Worm (Caenorhabditis elegans): ENCODE data around the gene tre-3.
A peak's percentile ranks its signal among the peaks of the same experiment; 100 is the strongest.

The tre-3 gene

ce11 chrV:11695597-11695996, 20.1 kb downstream of the tre-3 start, which contains the start of gene W05E10.5:
W05E10.5 (minus strand) TSS chrV:11695697.
- TF ChIP-seq efl-1 (optimal IDR thresholded peaks at IDR 0.05) (no peak), efl-1 (GFP tag; optimal IDR thresholded peaks at IDR 0.05 in 1 of 2) (peak in 1 of 2 experiments; percentile 41), vab-15 (tag; optimal IDR thresholded peaks at IDR 0.05) (no peak), lin-35 (GFP tag; optimal IDR thresholded peaks at IDR 0.05) (no peak)

ce11 chrV:11691553-11691952, 24.1 kb downstream of the tre-3 start, which contains the start of gene W05E10.1:
W05E10.1 (minus strand) TSS chrV:11691691.
- no peak for TF ChIP-seq egl-27 (tag; optimal IDR thresholded peaks at IDR 0.05)
- no peak for TF ChIP-seq nhr-71 (tag; optimal IDR thresholded peaks at IDR 0.05)
- TF ChIP-seq ceh-88 (GFP tag; IDR thresholded peaks at IDR 0.05), result no peak
- no peak for TF ChIP-seq nhr-237 (tag; optimal IDR thresholded peaks at IDR 0.05)
- no peak for TF ChIP-seq sox-4 (tag; optimal IDR thresholded peaks at IDR 0.05)
- TF ChIP-seq elt-2 (tag; optimal IDR thresholded peaks at IDR 0.05), result peak; percentile 55
- no peak for TF ChIP-seq unc-98 (GFP tag; IDR thresholded peaks at IDR 0.05)
- no peak for TF ChIP-seq egl-13 (tag; optimal IDR thresholded peaks at IDR 0.05)
- no peak for TF ChIP-seq efl-1 (optimal IDR thresholded peaks at IDR 0.05)
- peak in 1 of 2 experiments; percentile 53 for TF ChIP-seq efl-1 (GFP tag; optimal IDR thresholded peaks at IDR 0.05 in 1 of 2)

- no peak for TF ChIP-seq jun-1 (tag; optimal IDR thresholded peaks at IDR 0.05)
- TF ChIP-seq lin-14 (GFP tag; optimal IDR thresholded peaks at IDR 0.05), result peak; percentile 25
- TF ChIP-seq ceh-63 (GFP tag; optimal IDR thresholded peaks at IDR 0.05), result no peak
- TF ChIP-seq fkh-10 (GFP tag; optimal IDR thresholded peaks at IDR 0.05), result peak; percentile 15
- peak; percentile 59 for TF ChIP-seq dsc-1 (tag; optimal IDR thresholded peaks at IDR 0.05)
Observed at ce11 chrV:11686877-11687276, 28.8 kb downstream of the tre-3 start, which contains the start of gene W05E10.2. W05E10.2 (plus strand) TSS chrV:11687177.

ce11 chrV:11682858-11683257, 32.8 kb downstream of the tre-3 start:
- TF ChIP-seq nhr-85 (tag), result peak; percentile 67
- TF ChIP-seq zip-4 (GFP tag; optimal IDR thresholded peaks at IDR 0.05), result no peak
- TF ChIP-seq tbx-2 (tag; optimal IDR thresholded peaks at IDR 0.05), result no peak
- peak; percentile 45 for TF ChIP-seq lin-14 (GFP tag; optimal IDR thresholded peaks at IDR 0.05)
- TF ChIP-seq swsn-7 (tag; optimal IDR thresholded peaks at IDR 0.05), result no peak
- TF ChIP-seq ama-1 (optimal IDR thresholded peaks at IDR 0.05), result no peak
- no peak for TF ChIP-seq isw-1 (GFP tag; IDR thresholded peaks at IDR 0.05)
- TF ChIP-seq lin-13 (GFP tag; optimal IDR thresholded peaks at IDR 0.05), result no peak
- TF ChIP-seq jun-1 (tag; optimal IDR thresholded peaks at IDR 0.05), result no peak
- no peak for TF ChIP-seq sptf-1 (tag; optimal IDR thresholded peaks at IDR 0.05)
- no peak for TF ChIP-seq xbp-1 (tag; optimal IDR thresholded peaks at IDR 0.05)
- peak; percentile 58 for TF ChIP-seq blmp-1 (tag; optimal IDR thresholded peaks at IDR 0.05)
- TF ChIP-seq pag-3 (tag; optimal IDR thresholded peaks at IDR 0.05; ENCODE audit: borderline replicate concordance, insufficient read depth), result no peak
- TF ChIP-seq nhr-19 (GFP tag; conservative IDR thresholded peaks at IDR 0.05), result no peak
- no peak for TF ChIP-seq nhr-71 (tag; optimal IDR thresholded peaks at IDR 0.05)
- no peak for TF ChIP-seq efl-3 (GFP tag; optimal IDR thresholded peaks at IDR 0.05)
- no peak for TF ChIP-seq unc-130 (tag; optimal IDR thresholded peaks at IDR 0.05)
- TF ChIP-seq ceh-90 (tag; optimal IDR thresholded peaks at IDR 0.05), result no peak
- no peak for TF ChIP-seq mef-2 (tag; optimal IDR thresholded peaks at IDR 0.05)
- no peak for TF ChIP-seq aly-2 (tag; optimal IDR thresholded peaks at IDR 0.05)
- no peak for TF ChIP-seq hlh-4 (tag; optimal IDR thresholded peaks at IDR 0.05)
- no peak for TF ChIP-seq hpl-2 (GFP tag; optimal IDR thresholded peaks at IDR 0.05)
- no peak for TF ChIP-seq rnt-1 (tag; optimal IDR thresholded peaks at IDR 0.05)
- TF ChIP-seq nhr-90 (tag; optimal IDR thresholded peaks at IDR 0.05; ENCODE audit: poor library complexity), result no peak
- TF ChIP-seq ceh-88 (GFP tag; IDR thresholded peaks at IDR 0.05), result no peak
- no peak for TF ChIP-seq C04F5.9 (tag; optimal IDR thresholded peaks at IDR 0.05)
- no peak for TF ChIP-seq lir-3 (tag; optimal IDR thresholded peaks at IDR 0.05; ENCODE audit: poor library complexity)
- no peak for TF ChIP-seq tlp-1 (tag; optimal IDR thresholded peaks at IDR 0.05)
- no peak for TF ChIP-seq snu-23 (GFP tag; optimal IDR thresholded peaks at IDR 0.05)
- no peak for TF ChIP-seq irx-1 (tag; optimal IDR thresholded peaks at IDR 0.05)
- TF ChIP-seq sup-37 (GFP tag; optimal IDR thresholded peaks at IDR 0.05), result no peak
- TF ChIP-seq efl-1 (optimal IDR thresholded peaks at IDR 0.05), result no peak
- peak in 1 of 2 experiments; percentile 58 for TF ChIP-seq efl-1 (GFP tag; optimal IDR thresholded peaks at IDR 0.05 in 1 of 2)
- no peak for TF ChIP-seq ceh-8 (GFP tag; optimal IDR thresholded peaks at IDR 0.05)
- TF ChIP-seq unc-98 (GFP tag; IDR thresholded peaks at IDR 0.05), result no peak
- TF ChIP-seq nhr-28 (tag; optimal IDR thresholded peaks at IDR 0.05), result no peak
- peak; percentile 69 for TF ChIP-seq grh-1 (GFP tag; IDR thresholded peaks at IDR 0.05)
